Fruit fly (Drosophila melanogaster) whole organism, pupa: ENCODE data around the gene Chpf.

Experiments used
- CG10348 ChIP-seq: fragments of 200-800 bp; sonication (Bioruptor generic); IDR thresholded peaks from 2 replicates; pipeline ENCODE4 v1.3.6; 2022; ENCODE audit warnings: missing biosample characterization, missing genetic modification characterization
- CG12605 ChIP-seq: fragments of 200-800 bp; sonication (Bioruptor generic); IDR thresholded peaks from 2 replicates; pipeline ENCODE4 v1.3.6; 2022; ENCODE audit warnings: missing biosample characterization, missing genetic modification characterization
- CG13204 ChIP-seq: fragments of 200-800 bp; sonication (Bioruptor generic); optimal IDR thresholded peaks from 2 replicates; lab custom pipeline; 2018; ENCODE audit warnings: missing biosample characterization, mild to moderate bottlenecking, missing genetic modification characterization, moderate library complexity
- CG14655 ChIP-seq: fragments of 200-800 bp; sonication (Bioruptor generic); optimal IDR thresholded peaks from 3 replicates; lab custom pipeline; 2017; ENCODE audit warnings: mild to moderate bottlenecking, missing biosample characterization, missing genetic modification reagents, missing genetic modification characterization
- CG15710 ChIP-seq: fragments of 200-800 bp; sonication (Bioruptor generic); optimal IDR thresholded peaks from 2 replicates; lab custom pipeline; 2018; ENCODE audit warnings: missing biosample characterization, mild to moderate bottlenecking, missing genetic modification characterization, moderate library complexity
- CG17806 ChIP-seq: fragments of 200-800 bp; sonication (Bioruptor generic); optimal IDR thresholded peaks from 2 replicates; lab custom pipeline; 2018; ENCODE audit warnings: missing biosample characterization, mild to moderate bottlenecking, missing genetic modification characterization, moderate library complexity
- CG32121 ChIP-seq: fragments of 200-800 bp; sonication (Bioruptor generic); IDR thresholded peaks from 2 replicates; pipeline ENCODE4 v1.3.6; 2022; ENCODE audit warnings: missing biosample characterization, missing genetic modification characterization
- CG34367 ChIP-seq: fragments of 200-800 bp; sonication (Bioruptor generic); optimal IDR thresholded peaks from 2 replicates; lab custom pipeline; 2018; ENCODE audit warnings: missing biosample characterization, mild to moderate bottlenecking, missing genetic modification characterization
- CG4496 ChIP-seq: fragments of 200-800 bp; sonication (Bioruptor generic); IDR thresholded peaks from 3 replicates; pipeline ENCODE4 v1.3.6; 2022; ENCODE audit warnings: missing biosample characterization, missing genetic modification characterization
- CG8159 ChIP-seq: fragments of 200-800 bp; sonication (Bioruptor generic); optimal IDR thresholded peaks from 3 replicates; lab custom pipeline; 2018; ENCODE audit warnings: missing biosample characterization, mild to moderate bottlenecking, missing genetic modification characterization, moderate library complexity
- CG8301 ChIP-seq: fragments of 200-800 bp; sonication (Bioruptor generic); optimal IDR thresholded peaks from 2 replicates; lab custom pipeline; 2018; ENCODE audit warnings: missing biosample characterization, mild to moderate bottlenecking, missing genetic modification characterization
- CG9948 ChIP-seq: fragments of 200-800 bp; sonication (Bioruptor generic); optimal IDR thresholded peaks from 2 replicates; lab custom pipeline; 2018; ENCODE audit warnings: missing biosample characterization, mild to moderate bottlenecking, missing genetic modification characterization, moderate library complexity
- D1 ChIP-seq: fragments of 200-800 bp; sonication (Bioruptor generic); optimal IDR thresholded peaks from 2 replicates; lab custom pipeline; 2018; ENCODE audit warnings: missing biosample characterization, mild to moderate bottlenecking, missing genetic modification characterization, moderate library complexity
- EcR ChIP-seq: fragments of 200-800 bp; sonication (Bioruptor generic); optimal IDR thresholded peaks from 3 replicates; lab custom pipeline; 2019; ENCODE audit warnings: missing biosample characterization, missing genetic modification characterization, mild to moderate bottlenecking, moderate library complexity, missing genetic modification reagents
- Ets98B ChIP-seq: fragments of 200-800 bp; sonication (Bioruptor generic); IDR thresholded peaks from 2 replicates; pipeline ENCODE4 v1.3.6; 2022; ENCODE audit warnings: missing biosample characterization, missing genetic modification characterization
- Pif1A ChIP-seq: fragments of 200-800 bp; sonication (Bioruptor generic); optimal IDR thresholded peaks from 3 replicates; lab custom pipeline; 2016; ENCODE audit warnings: missing biosample characterization, missing genetic modification characterization
- Pif1B ChIP-seq: fragments of 200-800 bp; sonication (Bioruptor generic); optimal IDR thresholded peaks from 3 replicates; lab custom pipeline; 2016; ENCODE audit warnings: missing biosample characterization, missing genetic modification characterization
- Snoo ChIP-seq: fragments of 200-800 bp; sonication (Bioruptor generic); optimal IDR thresholded peaks from 3 replicates; lab custom pipeline; 2017; ENCODE audit warnings: missing biosample characterization, mild to moderate bottlenecking, missing genetic modification characterization, inconsistent platforms
- fd96Ca ChIP-seq: fragments of 200-800 bp; sonication (Bioruptor generic); IDR thresholded peaks from 3 replicates; pipeline ENCODE4 v1.3.6; 2022; ENCODE audit warnings: missing biosample characterization, missing genetic modification characterization
- gl ChIP-seq: fragments of 200-800 bp; sonication (Bioruptor generic); optimal IDR thresholded peaks from 2 replicates; lab custom pipeline; 2018; ENCODE audit warnings: missing biosample characterization, mild to moderate bottlenecking, missing genetic modification characterization
- rn ChIP-seq: fragments of 200-800 bp; sonication (Bioruptor generic); IDR thresholded peaks from 2 replicates; pipeline ENCODE4 v1.3.6; 2022; ENCODE audit warnings: missing biosample characterization, missing genetic modification characterization

The Chpf gene

DNA sequence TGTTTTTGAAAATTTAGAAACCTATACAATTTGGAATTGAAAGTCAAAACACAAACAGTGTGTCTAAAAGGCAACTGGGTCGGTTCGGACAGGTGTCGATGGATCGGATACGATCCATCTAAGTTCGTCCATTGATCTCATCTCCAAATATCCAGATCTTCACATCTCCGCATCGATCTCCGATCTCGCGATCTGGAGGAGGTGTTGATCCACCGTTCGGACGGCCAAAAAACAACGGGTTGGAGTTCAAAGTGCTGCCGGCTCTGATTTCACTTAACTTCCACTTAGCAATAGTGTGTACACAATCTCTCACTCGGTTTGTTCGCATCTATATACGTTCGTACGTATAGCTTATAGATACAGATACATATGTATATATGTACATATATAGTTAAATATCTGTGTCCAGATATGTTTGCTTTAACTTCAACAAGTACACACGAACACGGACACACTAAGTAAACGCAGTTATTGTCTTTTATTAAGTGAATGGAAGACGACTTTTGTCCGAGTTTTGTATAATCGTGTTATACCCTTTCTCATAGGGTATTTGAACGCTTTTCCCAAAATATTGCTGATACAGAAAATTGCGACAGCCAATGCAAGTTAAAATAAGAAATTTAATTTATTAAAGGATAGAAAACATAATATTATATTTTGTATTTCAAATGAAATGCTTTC is 4.0 kb downstream of the Chpf start, which contains the start of gene Fer3HCH:
TSS of gene Fer3HCH (minus strand) at position 51 of the 681 bp plus-strand sequence.
- TF ChIP-seq gl (tag; lab: Kevin White, UChicago) (peak; percentile 39), CG14655 (GFP tag; lab: Kevin White, UChicago) (peak; percentile 21), CG9948 (tag; lab: Kevin White, UChicago) (no peak), CG32121 (GFP tag; lab: Robert Waterston, UW) (no peak), CG12605 (GFP tag; lab: Robert Waterston, UW) (no peak), Ets98B (GFP tag; lab: Robert Waterston, UW) (peak; percentile 8; the same call in 1 of the 2 replicates), CG8159 (tag; lab: Kevin White, UChicago) (peak; percentile 26), rn (GFP tag; lab: Robert Waterston, UW) (no peak), CG15710 (tag; lab: Kevin White, UChicago) (peak; percentile 9), CG10348 (GFP tag; lab: Robert Waterston, UW) (no peak)
- TF ChIP-seq, all 21 proteins: peak for 5

DNA sequence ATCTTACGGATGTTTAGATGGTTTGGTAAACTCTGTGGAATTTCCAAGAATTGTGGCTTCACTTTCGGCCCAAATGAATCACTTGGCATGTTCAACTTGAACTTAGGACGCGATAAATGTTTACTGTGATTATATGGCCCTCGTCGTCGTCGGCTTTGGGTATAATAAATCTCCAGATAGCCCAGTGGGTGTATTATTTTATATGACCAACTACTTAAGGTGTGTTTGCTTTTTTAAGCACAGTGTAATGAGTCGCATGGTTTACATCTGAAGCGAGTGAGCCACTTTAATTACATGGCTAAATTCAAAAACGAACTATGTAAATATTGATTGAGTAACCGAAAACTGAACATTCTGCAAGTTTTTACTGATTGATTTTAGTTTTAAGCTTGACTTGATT is 7.0 kb downstream of the Chpf start:
- TF ChIP-seq CG17806 (tag; lab: Kevin White, UChicago) (no peak), gl (tag; lab: Kevin White, UChicago) (no peak), Pif1A (GFP tag; lab: Kevin White, UChicago) (no peak), CG9948 (tag; lab: Kevin White, UChicago) (no peak), CG10348 (GFP tag; lab: Robert Waterston, UW) (no peak), CG8301 (tag; lab: Kevin White, UChicago) (no peak)

DNA sequence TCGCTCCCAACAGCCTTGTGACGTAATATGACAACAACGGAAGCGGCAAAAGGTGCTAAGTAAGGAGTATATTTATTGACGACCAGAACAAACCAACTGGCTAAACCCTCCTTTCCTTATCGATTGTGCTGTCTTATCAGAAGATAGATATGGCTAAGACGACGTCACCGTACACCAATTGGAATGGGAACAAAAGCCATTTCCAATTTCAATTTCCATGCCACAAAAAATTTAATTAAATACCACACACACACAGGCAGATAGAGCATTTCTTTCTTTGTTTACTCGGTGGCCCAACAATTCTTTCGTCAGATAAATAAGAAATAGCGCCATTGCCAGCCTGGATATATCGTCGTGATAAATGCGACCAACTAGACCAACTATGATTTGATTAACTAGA is 7.7 kb downstream of the Chpf start:
- TF ChIP-seq CG9948 (tag; lab: Kevin White, UChicago) (no peak), CG8301 (tag; lab: Kevin White, UChicago) (no peak), gl (tag; lab: Kevin White, UChicago) (no peak), CG8159 (tag; lab: Kevin White, UChicago) (no peak), Pif1B (GFP tag; lab: Kevin White, UChicago) (no peak), CG13204 (GFP tag; lab: Kevin White, UChicago) (no peak), CG15710 (tag; lab: Kevin White, UChicago) (no peak), CG10348 (GFP tag; lab: Robert Waterston, UW) (no peak), CG4496 (GFP tag; lab: Robert Waterston, UW) (no peak), Snoo (tag; lab: Kevin White, UChicago) (no peak), CG32121 (GFP tag; lab: Robert Waterston, UW) (no peak), CG17806 (tag; lab: Kevin White, UChicago) (no peak), rn (GFP tag; lab: Robert Waterston, UW) (no peak), Ets98B (GFP tag; lab: Robert Waterston, UW) (no peak), EcR (GFP tag; lab: Kevin White, UChicago) (no peak), CG12605 (GFP tag; lab: Robert Waterston, UW) (no peak)

DNA sequence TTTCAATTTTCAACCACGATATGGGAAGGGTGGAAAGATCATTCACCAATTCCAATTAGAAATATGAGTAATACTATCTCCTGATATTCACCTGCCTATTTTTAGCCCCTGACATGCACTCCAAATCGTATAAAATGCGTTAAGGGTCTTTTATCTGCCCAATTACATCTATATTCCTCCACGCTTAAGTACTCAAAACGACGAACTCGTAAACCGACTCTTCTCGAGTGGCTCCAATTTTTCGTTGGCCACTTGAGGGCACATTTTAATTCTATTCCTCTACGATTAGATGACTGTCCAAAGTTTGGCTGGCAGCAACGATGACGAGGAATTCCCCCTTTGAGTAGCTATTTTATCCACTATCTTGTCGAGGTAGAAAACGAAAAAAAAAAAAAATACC is 10.4 kb downstream of the Chpf start:
- TF ChIP-seq gl (tag; lab: Kevin White, UChicago) = no peak
- TF ChIP-seq CG12605 (GFP tag; lab: Robert Waterston, UW) = no peak
- TF ChIP-seq CG8301 (tag; lab: Kevin White, UChicago) = no peak
- no peak for TF ChIP-seq CG10348 (GFP tag; lab: Robert Waterston, UW)

DNA sequence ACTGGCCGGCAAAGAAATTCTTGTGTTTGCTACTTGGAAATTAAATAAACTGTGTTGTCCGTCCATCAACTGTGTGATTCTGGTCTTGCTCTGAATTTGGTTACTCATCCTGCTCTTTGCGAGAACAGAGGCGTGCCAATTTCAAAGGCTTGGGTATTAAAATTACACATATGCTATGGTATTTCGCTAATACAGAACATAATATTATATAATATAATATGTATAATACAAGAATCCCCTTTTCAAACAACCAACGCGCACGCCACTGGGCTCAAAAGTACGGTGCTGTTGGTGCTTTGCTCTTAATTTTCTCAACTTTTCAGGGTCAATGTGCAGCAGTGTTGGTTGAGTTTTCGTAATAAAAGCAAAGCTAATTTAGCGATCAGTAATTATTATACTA is 12.3 kb downstream of the Chpf start:
- no peak for TF ChIP-seq CG14655 (GFP tag; lab: Kevin White, UChicago)
- peak; percentile 44 for TF ChIP-seq Pif1A (GFP tag; lab: Kevin White, UChicago)
- no peak for TF ChIP-seq CG13204 (GFP tag; lab: Kevin White, UChicago)
- TF ChIP-seq rn (GFP tag; lab: Robert Waterston, UW) = peak; percentile 38; the same call in 1 of the 2 replicates
- peak; percentile 43 for TF ChIP-seq CG17806 (tag; lab: Kevin White, UChicago)
- 0 out of 2 replicates have a peak, but pooled peaks have one; percentile 33 for TF ChIP-seq CG10348 (GFP tag; lab: Robert Waterston, UW)
- peak; percentile 76; the same call in 1 of the 2 replicates for TF ChIP-seq CG32121 (GFP tag; lab: Robert Waterston, UW)
- TF ChIP-seq fd96Ca = peak; percentile 81
- TF ChIP-seq D1 = no peak
- TF ChIP-seq Ets98B (GFP tag; lab: Robert Waterston, UW) = peak; percentile 76
- TF ChIP-seq CG8301 (tag; lab: Kevin White, UChicago) = peak; percentile 47
- no peak for TF ChIP-seq EcR (GFP tag; lab: Kevin White, UChicago)
- no peak for TF ChIP-seq gl (tag; lab: Kevin White, UChicago)
- TF ChIP-seq CG8159 (tag; lab: Kevin White, UChicago) = peak; percentile 28
- TF ChIP-seq Snoo (tag; lab: Kevin White, UChicago) = peak; percentile 73
- peak; percentile 29 for TF ChIP-seq CG34367 (tag; lab: Kevin White, UChicago)
- TF ChIP-seq CG4496 (GFP tag; lab: Robert Waterston, UW) = peak; percentile 90
- TF ChIP-seq CG12605 (GFP tag; lab: Robert Waterston, UW) = peak; percentile 37; the same call in 1 of the 2 replicates
- TF ChIP-seq Pif1B (GFP tag; lab: Kevin White, UChicago) = peak; percentile 59
- peak; percentile 52 for TF ChIP-seq CG9948 (tag; lab: Kevin White, UChicago)
- peak; percentile 55 for TF ChIP-seq CG15710 (tag; lab: Kevin White, UChicago)
